Worm (Caenorhabditis elegans) whole organism, early embryonic: Measurements from ENCODE around the gene B0218.7.

Experiments used
- B0310.2 ChIP-seq: sonication (generic microtip); optimal IDR thresholded peaks from 2 replicates; lab custom pipeline; 2016; ENCODE audit warnings: mild to moderate bottlenecking, missing genetic modification characterization, missing compliant biosample characterization
- F13C5.2 ChIP-seq: sonication (generic microtip); optimal IDR thresholded peaks from 2 replicates; lab custom pipeline; 2017; ENCODE audit warnings: mild to moderate bottlenecking, missing genetic modification characterization, inconsistent platforms, missing compliant biosample characterization
- aly-1 ChIP-seq: sonication (generic microtip); optimal IDR thresholded peaks from 2 replicates; lab custom pipeline; 2016; ENCODE audit warnings: missing genetic modification characterization, missing compliant biosample characterization
- ama-1 ChIP-seq: fragments of 150-350 bp; optimal IDR thresholded peaks from 2 replicates; lab custom pipeline; 2014
- ceh-13 ChIP-seq: fragments of 200-800 bp; sonication (Bioruptor generic); optimal IDR thresholded peaks from 2 replicates; lab custom pipeline; 2018; ENCODE audit warnings: mild to moderate bottlenecking, missing genetic modification characterization, missing compliant biosample characterization
- ceh-36 ChIP-seq: sonication (generic microtip); optimal IDR thresholded peaks from 2 replicates; lab custom pipeline; 2016; ENCODE audit warnings: missing genetic modification characterization, inconsistent platforms, missing compliant biosample characterization
- ets-7 ChIP-seq: sonication (generic microtip); optimal IDR thresholded peaks from 2 replicates; lab custom pipeline; 2016; ENCODE audit warnings: missing genotype, missing genetic modification characterization, missing compliant biosample characterization
- flt-1 ChIP-seq: fragments of 200-800 bp; sonication (Bioruptor generic); IDR thresholded peaks from 2 replicates; pipeline ENCODE4 v1.3.6; 2022; ENCODE audit warnings: missing genetic modification characterization, missing compliant biosample characterization
- hmbx-1 ChIP-seq: sonication (generic microtip); optimal IDR thresholded peaks from 2 replicates; lab custom pipeline; 2016; ENCODE audit warnings: mild to moderate bottlenecking, missing genetic modification characterization, missing compliant biosample characterization
- hmg-4 ChIP-seq: fragments of 200-800 bp; sonication (Bioruptor generic); optimal IDR thresholded peaks from 2 replicates; lab custom pipeline; 2018; ENCODE audit warnings: mild to moderate bottlenecking, missing genetic modification characterization, missing compliant biosample characterization
- hnd-1 ChIP-seq: sonication (generic microtip); optimal IDR thresholded peaks from 2 replicates; lab custom pipeline; 2016; ENCODE audit warnings: missing genetic modification characterization, missing compliant biosample characterization
- pes-1 ChIP-seq: fragments of 200-800 bp; sonication (Bioruptor generic); IDR thresholded peaks from 2 replicates; pipeline ENCODE4 v1.3.6; 2022; ENCODE audit warnings: missing genetic modification reagents, missing genetic modification characterization, missing compliant biosample characterization
- scrt-1 ChIP-seq: fragments of 200-800 bp; sonication (Bioruptor generic); IDR thresholded peaks from 2 replicates; pipeline ENCODE4 v1.3.6; 2022; ENCODE audit warnings: missing genetic modification characterization, missing compliant biosample characterization
- sea-1 ChIP-seq: fragments of 200-800 bp; sonication (Bioruptor generic); conservative IDR thresholded peaks from 2 replicates; pipeline ENCODE4 v1.3.6; 2022; ENCODE audit warnings: missing genetic modification characterization, missing compliant biosample characterization
- tbx-11 ChIP-seq: fragments of 200-800 bp; sonication (Bioruptor generic); IDR thresholded peaks from 2 replicates; pipeline ENCODE4 v1.3.6; 2022; ENCODE audit warnings: missing genetic modification characterization, missing compliant biosample characterization
- tbx-37 ChIP-seq: fragments of 200-800 bp; sonication (Bioruptor generic); conservative IDR thresholded peaks from 2 replicates; pipeline ENCODE4 v1.3.6; 2022; ENCODE audit warnings: missing genetic modification reagents, missing genetic modification characterization, missing compliant biosample characterization
- tra-4 ChIP-seq: sonication (generic microtip); optimal IDR thresholded peaks from 2 replicates; lab custom pipeline; 2017; ENCODE audit warnings: missing genetic modification characterization, missing compliant biosample characterization

B0218.7 gene

ce11 chrIV:8169674-8170073 is 3.8 kb upstream of the B0218.7 start, which contains the start of gene C07G1.15:
Gene C07G1.15, plus strand, starts transcription at chrIV:8169974.
- TF ChIP-seq tbx-37 (GFP tag; lab: Robert Waterston, UW) (no peak), pes-1 (no peak), F13C5.2 (tag; lab: Kevin White, UChicago) (no peak), hmg-4 (GFP tag; lab: Kevin White, UChicago) (no peak), tbx-11 (GFP tag; lab: Robert Waterston, UW) (no peak), hmbx-1 (tag; lab: Kevin White, UChicago) (no peak), scrt-1 (no peak), tra-4 (tag; lab: Kevin White, UChicago) (no peak), hnd-1 (no peak), sea-1 (GFP tag; lab: Robert Waterston, UW) (no peak), B0310.2 (tag; lab: Kevin White, UChicago) (no peak)

- TF ChIP-seq tbx-37 (GFP tag; lab: Robert Waterston, UW) (no peak), hmbx-1 (tag; lab: Kevin White, UChicago) (no peak), tra-4 (tag; lab: Kevin White, UChicago) (no peak), tbx-11 (GFP tag; lab: Robert Waterston, UW) (no peak), ceh-13 (GFP tag; lab: Kevin White, UChicago) (no peak), hmg-4 (GFP tag; lab: Kevin White, UChicago) (no peak), flt-1 (GFP tag; lab: Robert Waterston, UW) (no peak), scrt-1 (no peak), ets-7 (tag; lab: Kevin White, UChicago) (no peak), pes-1 (no peak), F13C5.2 (tag; lab: Kevin White, UChicago) (no peak), B0310.2 (tag; lab: Kevin White, UChicago) (no peak), aly-1 (tag; lab: Kevin White, UChicago) (no peak), hnd-1 (no peak), ama-1 (no peak), ceh-36 (tag; lab: Kevin White, UChicago) (no peak), sea-1 (GFP tag; lab: Robert Waterston, UW) (no peak)
Observed at ce11 chrIV:8168660-8169059, 2.8 kb upstream of the B0218.7 start, which contains the start of gene clec-52. Gene clec-52, minus strand, starts transcription at chrIV:8168760.

ce11 chrIV:8164515-8164914 is 1.3 kb downstream of the B0218.7 start:
- TF ChIP-seq tbx-11 (GFP tag; lab: Robert Waterston, UW): no peak
- TF ChIP-seq tbx-37 (GFP tag; lab: Robert Waterston, UW): no peak
- TF ChIP-seq hmg-4 (GFP tag; lab: Kevin White, UChicago): no peak
- no peak for TF ChIP-seq ets-7 (tag; lab: Kevin White, UChicago)
- TF ChIP-seq scrt-1: no peak
- no peak for TF ChIP-seq B0310.2 (tag; lab: Kevin White, UChicago)
- TF ChIP-seq sea-1 (GFP tag; lab: Robert Waterston, UW): no peak
- no peak for TF ChIP-seq ceh-36 (tag; lab: Kevin White, UChicago)
- no peak for TF ChIP-seq tra-4 (tag; lab: Kevin White, UChicago)
- no peak for TF ChIP-seq aly-1 (tag; lab: Kevin White, UChicago)
- no peak for TF ChIP-seq pes-1
- TF ChIP-seq ama-1: no peak
- TF ChIP-seq ceh-13 (GFP tag; lab: Kevin White, UChicago): no peak
- no peak for TF ChIP-seq F13C5.2 (tag; lab: Kevin White, UChicago)
- no peak for TF ChIP-seq flt-1 (GFP tag; lab: Robert Waterston, UW)
- TF ChIP-seq hnd-1: no peak
- no peak for TF ChIP-seq hmbx-1 (tag; lab: Kevin White, UChicago)

- TF ChIP-seq hmbx-1 (tag; lab: Kevin White, UChicago): no peak
- TF ChIP-seq ets-7 (tag; lab: Kevin White, UChicago): no peak
- no peak for TF ChIP-seq ceh-36 (tag; lab: Kevin White, UChicago)
- TF ChIP-seq sea-1 (GFP tag; lab: Robert Waterston, UW): no peak
- TF ChIP-seq tbx-37 (GFP tag; lab: Robert Waterston, UW): no peak
- TF ChIP-seq tbx-11 (GFP tag; lab: Robert Waterston, UW): no peak
- TF ChIP-seq tra-4 (tag; lab: Kevin White, UChicago): no peak
- TF ChIP-seq flt-1 (GFP tag; lab: Robert Waterston, UW): no peak
- TF ChIP-seq pes-1: no peak
- TF ChIP-seq scrt-1: no peak
Observed at ce11 chrIV:8163687-8164086, 2.2 kb downstream of the B0218.7 start, which contains the start of gene clec-51. Gene clec-51, minus strand, starts transcription at chrIV:8163800.

ce11 chrIV:8161774-8162173 is 4.1 kb downstream of the B0218.7 start:
- TF ChIP-seq F13C5.2 (tag; lab: Kevin White, UChicago) (no peak), aly-1 (tag; lab: Kevin White, UChicago) (no peak), B0310.2 (tag; lab: Kevin White, UChicago) (no peak), ceh-36 (tag; lab: Kevin White, UChicago) (no peak), ama-1 (no peak), sea-1 (GFP tag; lab: Robert Waterston, UW) (no peak), hmbx-1 (tag; lab: Kevin White, UChicago) (no peak)

- TF ChIP-seq hnd-1 (no peak), hmbx-1 (tag; lab: Kevin White, UChicago) (no peak), ceh-36 (tag; lab: Kevin White, UChicago) (no peak), hmg-4 (GFP tag; lab: Kevin White, UChicago) (no peak), ceh-13 (GFP tag; lab: Kevin White, UChicago) (no peak), tbx-37 (GFP tag; lab: Robert Waterston, UW) (no peak), ama-1 (no peak), pes-1 (no peak), ets-7 (tag; lab: Kevin White, UChicago) (no peak), flt-1 (GFP tag; lab: Robert Waterston, UW) (no peak), tra-4 (tag; lab: Kevin White, UChicago) (no peak), sea-1 (GFP tag; lab: Robert Waterston, UW) (no peak), aly-1 (tag; lab: Kevin White, UChicago) (no peak), scrt-1 (no peak)
Observed at ce11 chrIV:8159995-8160394, 5.9 kb downstream of the B0218.7 start.

- TF ChIP-seq hnd-1 (no peak), B0310.2 (tag; lab: Kevin White, UChicago) (no peak), aly-1 (tag; lab: Kevin White, UChicago) (no peak), ama-1 (no peak), tbx-37 (GFP tag; lab: Robert Waterston, UW) (no peak)
Observed at ce11 chrIV:8159087-8159486, 6.8 kb downstream of the B0218.7 start, which contains the start of gene faah-1. Gene faah-1, plus strand, starts transcription at chrIV:8159387.
